Worm (Caenorhabditis elegans): ENCODE results near the gene mrpl-36.

- TF ChIP-seq fos-1 (tag; optimal IDR thresholded peaks at IDR 0.05) (no peak), nhr-28 (tag; optimal IDR thresholded peaks at IDR 0.05) (no peak), lir-3 (tag; optimal IDR thresholded peaks at IDR 0.05; ENCODE audit: poor library complexity) (no peak), ztf-11 (tag; optimal IDR thresholded peaks at IDR 0.05) (no peak), zag-1 (tag; optimal IDR thresholded peaks at IDR 0.05) (no peak), ama-1 (optimal IDR thresholded peaks at IDR 0.05) (no peak), mep-1 (tag; optimal IDR thresholded peaks at IDR 0.05) (no peak), lin-39 (tag; optimal IDR thresholded peaks at IDR 0.05) (no peak), mdl-1 (tag; optimal IDR thresholded peaks at IDR 0.05) (no peak)
These were observed 25.0 kb downstream of the mrpl-36 start, which contains the start of gene arl-5 for ce11 chrIII:9822942-9823341.
